Worm (Caenorhabditis elegans) whole organism, early embryonic: Measurements from ENCODE around the gene col-87.

Experiments
- B0310.2 ChIP-seq: sonication (generic microtip); optimal IDR thresholded peaks from 2 replicates; lab custom pipeline; 2016; ENCODE audit warnings: mild to moderate bottlenecking, missing genetic modification characterization, missing compliant biosample characterization
- F13C5.2 ChIP-seq: sonication (generic microtip); optimal IDR thresholded peaks from 2 replicates; lab custom pipeline; 2017; ENCODE audit warnings: mild to moderate bottlenecking, missing genetic modification characterization, inconsistent platforms, missing compliant biosample characterization
- aly-1 ChIP-seq: sonication (generic microtip); optimal IDR thresholded peaks from 2 replicates; lab custom pipeline; 2016; ENCODE audit warnings: missing genetic modification characterization, missing compliant biosample characterization
- ama-1 ChIP-seq: fragments of 150-350 bp; optimal IDR thresholded peaks from 2 replicates; lab custom pipeline; 2014
- flt-1 ChIP-seq: fragments of 200-800 bp; sonication (Bioruptor generic); IDR thresholded peaks from 2 replicates; pipeline ENCODE4 v1.3.6; 2022; ENCODE audit warnings: missing genetic modification characterization, missing compliant biosample characterization
- hmbx-1 ChIP-seq: sonication (generic microtip); optimal IDR thresholded peaks from 2 replicates; lab custom pipeline; 2016; ENCODE audit warnings: mild to moderate bottlenecking, missing genetic modification characterization, missing compliant biosample characterization
- hmg-4 ChIP-seq: fragments of 200-800 bp; sonication (Bioruptor generic); optimal IDR thresholded peaks from 2 replicates; lab custom pipeline; 2018; ENCODE audit warnings: mild to moderate bottlenecking, missing genetic modification characterization, missing compliant biosample characterization
- sea-1 ChIP-seq: fragments of 200-800 bp; sonication (Bioruptor generic); conservative IDR thresholded peaks from 2 replicates; pipeline ENCODE4 v1.3.6; 2022; ENCODE audit warnings: missing genetic modification characterization, missing compliant biosample characterization
- tbx-11 ChIP-seq: fragments of 200-800 bp; sonication (Bioruptor generic); IDR thresholded peaks from 2 replicates; pipeline ENCODE4 v1.3.6; 2022; ENCODE audit warnings: missing genetic modification characterization, missing compliant biosample characterization
- tbx-37 ChIP-seq: fragments of 200-800 bp; sonication (Bioruptor generic); conservative IDR thresholded peaks from 2 replicates; pipeline ENCODE4 v1.3.6; 2022; ENCODE audit warnings: missing genetic modification reagents, missing genetic modification characterization, missing compliant biosample characterization
- tra-4 ChIP-seq: sonication (generic microtip); optimal IDR thresholded peaks from 2 replicates; lab custom pipeline; 2017; ENCODE audit warnings: missing genetic modification characterization, missing compliant biosample characterization

DNA sequence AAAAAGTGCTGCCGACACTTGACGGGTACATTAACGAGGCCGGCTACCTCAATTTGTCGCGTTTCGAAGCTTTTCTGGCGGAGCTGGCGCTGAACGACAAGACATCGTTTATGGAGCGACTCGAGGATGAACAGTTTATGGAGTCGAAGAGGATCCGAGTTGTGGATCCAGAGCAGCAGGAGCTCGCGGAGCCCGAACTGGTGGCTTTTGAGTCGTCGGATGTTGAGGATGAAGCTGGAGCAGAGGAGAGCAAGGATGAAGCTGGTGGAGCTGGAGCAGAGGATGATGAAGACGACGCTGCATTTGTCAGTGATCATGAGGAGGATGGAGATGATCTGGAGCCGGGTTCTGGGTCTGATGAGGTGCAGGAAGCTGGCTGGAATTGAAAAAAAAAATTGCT is 19.7 kb downstream of the col-87 start:
- TF ChIP-seq ama-1 (lab: Kevin White, UChicago) = no peak
- no peak for TF ChIP-seq sea-1
- TF ChIP-seq hmg-4 = no peak
- TF ChIP-seq tra-4 (tag; lab: Kevin White, UChicago) = no peak
- no peak for TF ChIP-seq B0310.2 (tag; lab: Kevin White, UChicago)
- TF ChIP-seq F13C5.2 (tag; lab: Kevin White, UChicago) = no peak
- no peak for TF ChIP-seq tbx-11
- no peak for TF ChIP-seq hmbx-1 (tag; lab: Kevin White, UChicago)
- no peak for TF ChIP-seq flt-1
- TF ChIP-seq aly-1 (tag; lab: Kevin White, UChicago) = no peak
- no peak for TF ChIP-seq tbx-37 (GFP tag; lab: Robert Waterston, UW)
